Worm (Caenorhabditis elegans): ENCODE data around the gene srz-90.

ce11 chrV:17493732-17494131 lies 34.1 kb upstream of the srz-90 start, which contains the start of gene fbxa-102:
- TF ChIP-seq ama-1 (optimal IDR thresholded peaks at IDR 0.05) (no peak), ceh-45 (GFP tag; IDR thresholded peaks at IDR 0.05) (no peak)

All from whole organism, late embryonic.